Fruit fly (Drosophila melanogaster) whole organism: ENCODE data around the gene IP3K2.

Experiments
- CG8478 ChIP-seq: fragments of >200 bp; optimal IDR thresholded peaks from 2 replicates; lab custom pipeline; 2018; ENCODE audit warnings: inconsistent platforms
- pan ChIP-seq: fragments of >200 bp; optimal IDR thresholded peaks from 2 replicates; lab custom pipeline; 2017
- psq ChIP-seq: fragments of >200 bp; optimal IDR thresholded peaks from 2 replicates; lab custom pipeline; 2017

- TF ChIP-seq pan (lab: Kevin White, UChicago) (no peak), CG8478 (lab: Kevin White, UChicago) (no peak), psq (lab: Kevin White, UChicago) (no peak)
These were observed 9.7 kb downstream of the IP3K2 start for dm6 chrX:13313133-13313532.
